Worm (Caenorhabditis elegans) whole organism, L4 larva: ENCODE results near the gene srxa-15.

Experiments used
- F37D6.2 ChIP-seq: sonication (generic microtip); optimal IDR thresholded peaks from 2 replicates; lab custom pipeline; 2016; ENCODE audit warnings: mild to moderate bottlenecking, missing genetic modification characterization, missing compliant biosample characterization
- ceh-82 ChIP-seq: sonication (generic microtip); optimal IDR thresholded peaks from 2 replicates; lab custom pipeline; 2017; ENCODE audit warnings: missing biosample characterization, missing genetic modification characterization
- fkh-10 ChIP-seq: fragments of 150-350 bp; optimal IDR thresholded peaks from 2 replicates; lab custom pipeline; 2014; ENCODE audit warnings: missing biosample characterization, missing genetic modification reagents, missing genetic modification characterization
- fos-1 ChIP-seq: fragments of 150-350 bp; optimal IDR thresholded peaks from 2 replicates; lab custom pipeline; 2014; ENCODE audit warnings: missing biosample characterization, missing genetic modification characterization
- mdt-29 ChIP-seq: fragments of 200-800 bp; sonication (Bioruptor generic); IDR thresholded peaks from 2 replicates; pipeline ENCODE4 v1.3.6; 2022; ENCODE audit warnings: missing genetic modification reagents, missing genetic modification characterization, missing compliant biosample characterization
- nhr-11 ChIP-seq: fragments of 150-350 bp; optimal IDR thresholded peaks from 2 replicates; lab custom pipeline; 2014; ENCODE audit warnings: missing biosample characterization, missing genetic modification characterization
- nhr-28 ChIP-seq: fragments of 150-350 bp; optimal IDR thresholded peaks from 2 replicates; lab custom pipeline; 2014; ENCODE audit warnings: missing biosample characterization, missing genetic modification characterization

DNA sequence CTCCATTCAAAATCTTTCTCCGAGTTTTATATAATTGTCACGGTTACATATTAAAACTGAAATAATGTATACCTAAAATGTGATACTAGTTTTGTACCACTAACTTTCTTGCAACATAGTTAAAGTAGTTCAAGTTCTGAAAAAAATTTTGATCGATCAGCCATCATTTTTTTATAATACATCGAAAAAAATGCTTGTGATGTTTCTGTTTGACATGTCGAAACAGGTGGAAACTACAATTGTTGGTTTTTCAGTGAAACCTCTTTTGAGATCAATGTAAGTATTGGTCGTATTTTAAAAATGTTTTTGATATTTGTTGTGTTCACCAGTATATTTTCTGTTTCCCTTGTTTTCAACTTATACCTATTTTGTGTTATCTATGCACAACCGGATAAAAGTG lies 2.7 kb upstream of the srxa-15 start, which contains the start of gene srxa-14:
- TF ChIP-seq fkh-10 (GFP tag; lab: Kevin White, UChicago) (no peak), nhr-11 (tag; lab: Kevin White, UChicago) (no peak), F37D6.2 (tag; lab: Kevin White, UChicago) (no peak), fos-1 (no peak), nhr-28 (tag; lab: Kevin White, UChicago) (no peak), ceh-82 (tag; lab: Kevin White, UChicago) (no peak), mdt-29 (GFP tag; lab: Robert Waterston, UW) (no peak)
